Worm (Caenorhabditis elegans): ENCODE measurements around the gene rps-29.
A peak's percentile ranks its signal among the peaks of the same experiment; 100 is the strongest.

The rps-29 gene

ce11 chrIII:773114-773513 is 21.0 kb upstream of the rps-29 start, which contains the start of gene cyn-6:
Gene cyn-6, plus strand, starts transcription at chrIII:773414.
- TF ChIP-seq F52B5.7 (tag; optimal IDR thresholded peaks at IDR 0.05) (no peak), nhr-27 (tag; optimal IDR thresholded peaks at IDR 0.05) (no peak)

ce11 chrIII:775443-775842 is 18.7 kb upstream of the rps-29 start:
- no peak for TF ChIP-seq ceh-100 (GFP tag; IDR thresholded peaks at IDR 0.05)
- TF ChIP-seq him-1 (tag; optimal IDR thresholded peaks at IDR 0.05), result no peak
- TF ChIP-seq rec-8 (tag; optimal IDR thresholded peaks at IDR 0.05), result no peak
- no peak for TF ChIP-seq egrh-3 (GFP tag; IDR thresholded peaks at IDR 0.05)
- no peak for TF ChIP-seq nfya-2 (GFP tag; IDR thresholded peaks at IDR 0.05)
- TF ChIP-seq D2030.7 (GFP tag; IDR thresholded peaks at IDR 0.05), result no peak
- TF ChIP-seq Y67H2A.10 (GFP tag; conservative IDR thresholded peaks at IDR 0.05), result no peak
- TF ChIP-seq B0035.1 (tag; optimal IDR thresholded peaks at IDR 0.05), result no peak
- no peak for TF ChIP-seq attf-5 (GFP tag; optimal IDR thresholded peaks at IDR 0.05)
- no peak for TF ChIP-seq zim-3 (tag; optimal IDR thresholded peaks at IDR 0.05)
- TF ChIP-seq snpc-3.4 (tag; optimal IDR thresholded peaks at IDR 0.05), result no peak
- no peak for TF ChIP-seq nhr-90 (tag; optimal IDR thresholded peaks at IDR 0.05)

- TF ChIP-seq F39B2.1 (GFP tag; IDR thresholded peaks at IDR 0.05) (no peak), let-607 (tag; optimal IDR thresholded peaks at IDR 0.05) (no peak), ztf-25 (GFP tag; IDR thresholded peaks at IDR 0.05) (no peak), fkh-3 (tag; optimal IDR thresholded peaks at IDR 0.05) (no peak), ztf-26 (tag; optimal IDR thresholded peaks at IDR 0.05) (no peak), snpc-4 (GFP tag; optimal IDR thresholded peaks at IDR 0.05) (no peak), snpc-4 (tag; optimal IDR thresholded peaks at IDR 0.05) (no peak), rec-8 (tag; optimal IDR thresholded peaks at IDR 0.05) (no peak)
Measured at ce11 chrIII:778771-779170, 15.3 kb upstream of the rps-29 start, which contains the start of gene alh-11. Gene alh-11, minus strand, starts transcription at chrIII:778871.

- no peak for TF ChIP-seq mcd-1 (GFP tag; IDR thresholded peaks at IDR 0.05)
- no peak for TF ChIP-seq egrh-3 (GFP tag; IDR thresholded peaks at IDR 0.05)
- TF ChIP-seq dox-1 (GFP tag; IDR thresholded peaks at IDR 0.05), result no peak
- 0 out of 2 replicates have a peak, but pooled peaks have one; percentile 9 for TF ChIP-seq cebp-1 (GFP tag; IDR thresholded peaks at IDR 0.05)
- peak; percentile 80 for TF ChIP-seq cebp-1 (tag; optimal IDR thresholded peaks at IDR 0.05)
- TF ChIP-seq F49E8.2 (tag; optimal IDR thresholded peaks at IDR 0.05; ENCODE audit: insufficient read depth), result no peak
- TF ChIP-seq tbp1 (GFP tag; optimal IDR thresholded peaks at IDR 0.05), result no peak
- TF ChIP-seq die-1 (tag; optimal IDR thresholded peaks at IDR 0.05), result no peak
- TF ChIP-seq ceh-27 (GFP tag; optimal IDR thresholded peaks at IDR 0.05), result no peak
Measured at ce11 chrIII:782503-782902, 11.6 kb upstream of the rps-29 start.

- TF ChIP-seq F23B12.7 (tag; optimal IDR thresholded peaks at IDR 0.05; ENCODE audit: insufficient read depth) (peak; percentile 63), hlh-26 (GFP tag; conservative IDR thresholded peaks at IDR 0.05) (no peak), ztf-25 (GFP tag; IDR thresholded peaks at IDR 0.05) (no peak), ztf-6 (GFP tag; IDR thresholded peaks at IDR 0.05) (no peak), F57C9.4 (tag; optimal IDR thresholded peaks at IDR 0.05) (no peak), egrh-3 (GFP tag; IDR thresholded peaks at IDR 0.05) (no peak), ekl-4 (GFP tag; IDR thresholded peaks at IDR 0.05) (no peak), lin-40 (tag; optimal IDR thresholded peaks at IDR 0.05) (peak; percentile 52), lsy-27 (tag; optimal IDR thresholded peaks at IDR 0.05; ENCODE audit: borderline replicate concordance, insufficient read depth) (no peak), cebp-2 (GFP tag; IDR thresholded peaks at IDR 0.05) (no peak), somi-1 (GFP tag; optimal IDR thresholded peaks at IDR 0.05) (no peak), ceh-100 (GFP tag; IDR thresholded peaks at IDR 0.05) (no peak), ceh-40 (GFP tag; IDR thresholded peaks at IDR 0.05) (no peak), madf-3 (GFP tag; IDR thresholded peaks at IDR 0.05) (no peak), snpc-3.4 (tag; optimal IDR thresholded peaks at IDR 0.05) (peak; percentile 21), Y67H2A.10 (GFP tag; conservative IDR thresholded peaks at IDR 0.05) (peak; percentile 47; the same call in 1 of the 2 replicates), nfya-1 (tag; optimal IDR thresholded peaks at IDR 0.05; ENCODE audit: borderline replicate concordance, insufficient read depth) (no peak)
Measured at ce11 chrIII:783254-783753, 10.8 kb upstream of the rps-29 start, which contains the start of the genes dagl-2 and ppm-1.G. Gene dagl-2, minus strand, starts transcription at chrIII:783305. Gene ppm-1.G, plus strand, starts transcription at chrIII:783703.

Measured in whole organism, young adult.